Fruit fly (Drosophila melanogaster) whole organism, embryonic: ENCODE results near the gene NFAT.

Experiments
- CG9727 ChIP-seq: fragments of 200-800 bp; sonication (Bioruptor generic); optimal IDR thresholded peaks from 3 replicates; lab custom pipeline; 2017; ENCODE audit warnings: missing biosample characterization, mild to moderate bottlenecking, missing genetic modification characterization
- Chrac-16 ChIP-seq: fragments of 200-800 bp; sonication (Bioruptor generic); optimal IDR thresholded peaks from 3 replicates; lab custom pipeline; 2016; ENCODE audit warnings: missing biosample characterization, missing genetic modification characterization
- Kr ChIP-seq: fragments of 200-800 bp; sonication (Bioruptor generic); optimal IDR thresholded peaks from 2 replicates; lab custom pipeline; 2017; ENCODE audit warnings: missing biosample characterization, mild to moderate bottlenecking, missing genetic modification characterization
- exex ChIP-seq: fragments of 200-800 bp; sonication (Bioruptor generic); optimal IDR thresholded peaks from 4 replicates; lab custom pipeline; 2018; ENCODE audit warnings: missing biosample characterization, mild to moderate bottlenecking, missing genetic modification characterization, moderate library complexity
- fd102C ChIP-seq: fragments of 200-800 bp; sonication (Bioruptor generic); optimal IDR thresholded peaks from 2 replicates; lab custom pipeline; 2018; ENCODE audit warnings: missing biosample characterization, mild to moderate bottlenecking, missing genetic modification characterization, moderate library complexity
- inv ChIP-seq: fragments of 200-800 bp; sonication (Bioruptor generic); IDR thresholded peaks from 2 replicates; pipeline ENCODE4 v1.3.6; 2022; ENCODE audit warnings: missing biosample characterization, missing genetic modification characterization; ENCODE audit not compliant: partially characterized antibody
- lola ChIP-seq, 3 experiments: fragments of >200 bp in 2 of 3; fragments of 200-800 bp in 1 of 3; sonication (Bioruptor generic) in 1 of 3; optimal IDR thresholded peaks; 2 replicates each; lab custom pipeline; 2017 to 2019; ENCODE audit warnings: missing biosample characterization in 3 of 3, missing genetic modification characterization in 3 of 3, mild to moderate bottlenecking in 1 of 3, moderate library complexity in 1 of 3
- mam ChIP-seq: fragments of 200-800 bp; sonication (Bioruptor generic); optimal IDR thresholded peaks from 3 replicates; lab custom pipeline; 2016; ENCODE audit warnings: missing biosample characterization, missing genetic modification characterization
- salm ChIP-seq: fragments of 200-800 bp; sonication (Bioruptor generic); optimal IDR thresholded peaks from 2 replicates; lab custom pipeline; 2018; ENCODE audit warnings: missing biosample characterization, mild to moderate bottlenecking, missing genetic modification characterization
- sqz ChIP-seq: fragments of 200-800 bp; sonication (Bioruptor generic); optimal IDR thresholded peaks from 3 replicates; lab custom pipeline; 2018; ENCODE audit warnings: missing biosample characterization, mild to moderate bottlenecking, missing genetic modification characterization
- trem ChIP-seq: fragments of 200-800 bp; optimal IDR thresholded peaks from 3 replicates; lab custom pipeline; 2019; ENCODE audit warnings: missing biosample characterization, mild to moderate bottlenecking, missing genetic modification characterization, moderate library complexity

DNA sequence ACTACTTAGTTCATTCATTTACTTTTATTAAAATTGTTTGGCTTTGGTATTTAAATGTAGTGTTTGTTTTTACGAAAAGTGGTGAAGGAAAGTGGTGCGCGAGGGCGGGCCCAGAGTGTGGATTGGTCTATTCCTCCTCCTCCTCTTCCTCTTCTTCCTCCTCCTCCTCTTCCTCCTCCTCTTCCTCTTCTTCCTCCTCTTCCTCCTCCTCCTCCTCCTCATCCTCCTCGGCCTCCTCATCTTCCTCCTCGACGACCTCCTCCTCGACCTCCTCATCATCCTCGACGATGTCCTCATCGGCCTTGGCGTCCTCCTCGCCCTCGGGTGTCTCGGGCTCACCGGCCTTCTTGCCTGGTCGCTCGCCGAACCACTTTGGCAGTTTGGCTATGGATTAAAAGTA lies 30.9 kb upstream of the NFAT start:
- TF ChIP-seq fd102C (no peak), trem (tag; lab: Kevin White, UChicago) (no peak), Chrac-16 (GFP tag; lab: Kevin White, UChicago) (no peak), inv (GFP tag; lab: Robert Waterston, UW) (no peak), mam (GFP tag; lab: Kevin White, UChicago) (no peak), lola (GFP tag; optimal IDR thresholded peaks at IDR 0.05; lab: Kevin White, UChicago) (no peak), CG9727 (no peak), sqz (GFP tag; lab: Kevin White, UChicago) (no peak), Kr (GFP tag; lab: Kevin White, UChicago) (no peak), exex (tag; lab: Kevin White, UChicago) (no peak), salm (no peak)
